Fruit fly (Drosophila melanogaster) whole organism, embryonic: ENCODE data around the gene CG5390.

Experiments
- ATbp ChIP-seq: fragments of 200-800 bp; sonication (Bioruptor generic); optimal IDR thresholded peaks from 2 replicates; lab custom pipeline; 2017; ENCODE audit warnings: missing biosample characterization, mild to moderate bottlenecking, missing genetic modification characterization, missing genetic modification reagents
- Asciz ChIP-seq: fragments of 200-800 bp; sonication (Bioruptor generic); optimal IDR thresholded peaks from 2 replicates; lab custom pipeline; 2017; ENCODE audit warnings: missing biosample characterization, mild to moderate bottlenecking, missing genetic modification characterization, missing genetic modification reagents
- Bgb ChIP-seq: fragments of 200-800 bp; sonication (Bioruptor generic); IDR thresholded peaks from 2 replicates; pipeline ENCODE4 v1.3.6; 2022; ENCODE audit warnings: missing biosample characterization, missing genetic modification characterization; ENCODE audit not compliant: partially characterized antibody
- CG10366 ChIP-seq: fragments of 200-800 bp; sonication (Bioruptor generic); IDR thresholded peaks from 2 replicates; pipeline ENCODE4 v1.3.6; 2022; ENCODE audit warnings: missing biosample characterization, missing genetic modification characterization
- CG10462 ChIP-seq: fragments of 200-800 bp; sonication (Bioruptor generic); optimal IDR thresholded peaks from 2 replicates; lab custom pipeline; 2016; ENCODE audit warnings: missing biosample characterization, missing genetic modification characterization
- CG10543 ChIP-seq: fragments of 200-800 bp; sonication (Bioruptor generic); optimal IDR thresholded peaks from 3 replicates; lab custom pipeline; 2017; ENCODE audit warnings: missing biosample characterization, mild to moderate bottlenecking, missing genetic modification characterization, moderate library complexity
- CG11695 ChIP-seq: fragments of 200-800 bp; sonication (Bioruptor generic); IDR thresholded peaks from 3 replicates; pipeline ENCODE4 v1.3.6; 2022; ENCODE audit warnings: missing biosample characterization, missing genetic modification characterization
- CG12391 ChIP-seq: fragments of 200-800 bp; sonication (Bioruptor generic); optimal IDR thresholded peaks from 3 replicates; lab custom pipeline; 2018; ENCODE audit warnings: missing biosample characterization, mild to moderate bottlenecking, missing genetic modification characterization, moderate library complexity
- CG14860 ChIP-seq: fragments of 200-800 bp; sonication (Bioruptor generic); IDR thresholded peaks from 3 replicates; pipeline ENCODE4 v1.3.6; 2022; ENCODE audit warnings: missing biosample characterization, missing genetic modification characterization; ENCODE audit not compliant: partially characterized antibody
- CG1647 ChIP-seq: fragments of 200-800 bp; sonication (Bioruptor generic); optimal IDR thresholded peaks from 3 replicates; lab custom pipeline; 2016; ENCODE audit warnings: missing biosample characterization, missing genetic modification characterization
- CG17361 ChIP-seq: fragments of 200-800 bp; sonication (Bioruptor generic); IDR thresholded peaks from 3 replicates; pipeline ENCODE4 v1.3.6; 2022; ENCODE audit warnings: missing biosample characterization, missing genetic modification characterization
- CG30403 ChIP-seq: fragments of 200-800 bp; sonication (Bioruptor generic); optimal IDR thresholded peaks from 3 replicates; lab custom pipeline; 2016; ENCODE audit warnings: missing biosample characterization, missing genetic modification characterization
- CG32767 ChIP-seq: fragments of 200-800 bp; sonication (Bioruptor generic); IDR thresholded peaks from 2 replicates; pipeline ENCODE4 v1.3.6; 2022; ENCODE audit warnings: missing biosample characterization, missing genetic modification characterization
- CG32772 ChIP-seq: fragments of 200-800 bp; sonication (Bioruptor generic); IDR thresholded peaks from 2 replicates; pipeline ENCODE4 v1.3.6; 2022; ENCODE audit warnings: missing biosample characterization, missing genetic modification characterization
- CG3995 ChIP-seq: fragments of 200-800 bp; sonication (Bioruptor generic); optimal IDR thresholded peaks from 3 replicates; lab custom pipeline; 2016; ENCODE audit warnings: missing biosample characterization, missing genetic modification characterization
- CG4854 ChIP-seq: fragments of 200-800 bp; sonication (Bioruptor generic); optimal IDR thresholded peaks from 2 replicates; lab custom pipeline; 2016; ENCODE audit warnings: missing biosample characterization, missing genetic modification characterization, inconsistent platforms
- CG5953 ChIP-seq: fragments of 200-800 bp; sonication (Bioruptor generic); IDR thresholded peaks from 2 replicates; pipeline ENCODE4 v1.3.6; 2022; ENCODE audit warnings: missing biosample characterization, missing genetic modification characterization
- CG6854 ChIP-seq: fragments of 200-800 bp; sonication (Bioruptor generic); optimal IDR thresholded peaks from 3 replicates; lab custom pipeline; 2017; ENCODE audit warnings: missing biosample characterization, mild to moderate bottlenecking, missing genetic modification characterization
- CG7928 ChIP-seq: fragments of 200-800 bp; sonication (Bioruptor generic); optimal IDR thresholded peaks from 2 replicates; lab custom pipeline; 2017; ENCODE audit warnings: missing biosample characterization, mild to moderate bottlenecking, missing genetic modification characterization
- Camta ChIP-seq: fragments of 200-800 bp; sonication (Bioruptor generic); optimal IDR thresholded peaks from 2 replicates; lab custom pipeline; 2016; ENCODE audit warnings: missing biosample characterization, missing genetic modification characterization
- Chrac-16 ChIP-seq: fragments of 200-800 bp; sonication (Bioruptor generic); optimal IDR thresholded peaks from 3 replicates; lab custom pipeline; 2016; ENCODE audit warnings: missing biosample characterization, missing genetic modification characterization
- Elba2 ChIP-seq: fragments of 200-800 bp; sonication (Bioruptor generic); optimal IDR thresholded peaks from 3 replicates; lab custom pipeline; 2016; ENCODE audit warnings: missing biosample characterization, missing genetic modification characterization
- Fer1 ChIP-seq: fragments of 200-800 bp; sonication (Bioruptor generic); optimal IDR thresholded peaks from 2 replicates; lab custom pipeline; 2017; ENCODE audit warnings: missing biosample characterization, mild to moderate bottlenecking, missing genetic modification characterization
- Hr39 ChIP-seq: fragments of >200 bp; optimal IDR thresholded peaks from 2 replicates; lab custom pipeline; 2017
- Kr ChIP-seq: fragments of 200-800 bp; sonication (Bioruptor generic); optimal IDR thresholded peaks from 2 replicates; lab custom pipeline; 2017; ENCODE audit warnings: missing biosample characterization, mild to moderate bottlenecking, missing genetic modification characterization
- Med ChIP-seq: fragments of 200-800 bp; sonication (Bioruptor generic); peaks from one replicate; lab custom pipeline; 2016; ENCODE audit warnings: missing biosample characterization, missing genetic modification characterization, mild to moderate bottlenecking, inconsistent platforms, moderate library complexity
- NfI ChIP-seq: fragments of 200-800 bp; sonication (Bioruptor generic); optimal IDR thresholded peaks from 3 replicates; lab custom pipeline; 2018; ENCODE audit warnings: missing biosample characterization, mild to moderate bottlenecking, missing genetic modification characterization, moderate library complexity
- Opbp ChIP-seq: fragments of 200-800 bp; sonication (Bioruptor generic); IDR thresholded peaks from 3 replicates; pipeline ENCODE4 v1.3.6; 2022; ENCODE audit warnings: missing biosample characterization, missing genetic modification characterization; ENCODE audit not compliant: partially characterized antibody
- Ptx1 ChIP-seq: fragments of 200-800 bp; sonication (Bioruptor generic); IDR thresholded peaks from 2 replicates; pipeline ENCODE4 v1.3.6; 2022; ENCODE audit warnings: missing biosample characterization, missing genetic modification characterization
- abd-A ChIP-seq: fragments of 200-800 bp; sonication (Bioruptor generic); optimal IDR thresholded peaks from 3 replicates; lab custom pipeline; 2019; ENCODE audit warnings: missing biosample characterization, mild to moderate bottlenecking, missing genetic modification characterization, moderate library complexity
- al ChIP-seq: fragments of 200-800 bp; sonication (Bioruptor generic); IDR thresholded peaks from 2 replicates; pipeline ENCODE4 v1.3.6; 2022; ENCODE audit warnings: missing biosample characterization, missing genetic modification characterization
- bab2 ChIP-seq: fragments of 200-800 bp; sonication (Bioruptor generic); optimal IDR thresholded peaks from 2 replicates; lab custom pipeline; 2016; ENCODE audit warnings: missing biosample characterization, missing genetic modification characterization
- bbx ChIP-seq: fragments of 200-800 bp; sonication (Bioruptor generic); IDR thresholded peaks from 2 replicates; pipeline ENCODE4 v1.3.6; 2022; ENCODE audit warnings: missing biosample characterization, missing genetic modification characterization; ENCODE audit not compliant: partially characterized antibody
- cas ChIP-seq: fragments of 200-800 bp; sonication (Bioruptor generic); IDR thresholded peaks from 2 replicates; pipeline ENCODE4 v1.3.6; 2022; ENCODE audit warnings: missing biosample characterization, missing genetic modification characterization
- chif ChIP-seq, 2 experiments: fragments of 200-800 bp; sonication (Bioruptor generic); optimal IDR thresholded peaks; 3 replicates each; lab custom pipeline; 2016; ENCODE audit warnings: missing biosample characterization in 2 of 2, missing genetic modification characterization in 2 of 2
- dimm ChIP-seq: fragments of 200-800 bp; sonication (Bioruptor generic); IDR thresholded peaks from 2 replicates; pipeline ENCODE4 v1.3.6; 2022; ENCODE audit warnings: missing biosample characterization, missing genetic modification characterization
- disco-r ChIP-seq: fragments of 200-800 bp; sonication (Bioruptor generic); optimal IDR thresholded peaks from 2 replicates; lab custom pipeline; 2016; ENCODE audit warnings: missing biosample characterization, missing genetic modification characterization
- en ChIP-seq: fragments of 200-800 bp; sonication (Bioruptor generic); optimal IDR thresholded peaks from 2 replicates; lab custom pipeline; 2016; ENCODE audit warnings: missing biosample characterization, missing genetic modification characterization
- gcm ChIP-seq: fragments of 200-800 bp; sonication (Bioruptor generic); optimal IDR thresholded peaks from 2 replicates; lab custom pipeline; 2019; ENCODE audit warnings: missing biosample characterization, mild to moderate bottlenecking, missing genetic modification characterization, moderate library complexity
- inv ChIP-seq: fragments of 200-800 bp; sonication (Bioruptor generic); IDR thresholded peaks from 2 replicates; pipeline ENCODE4 v1.3.6; 2022; ENCODE audit warnings: missing biosample characterization, missing genetic modification characterization; ENCODE audit not compliant: partially characterized antibody
- knrl ChIP-seq: fragments of 200-800 bp; sonication (Bioruptor generic); IDR thresholded peaks from 3 replicates; pipeline ENCODE4 v1.3.6; 2022; ENCODE audit warnings: missing biosample characterization, missing genetic modification characterization; ENCODE audit not compliant: partially characterized antibody
- mld ChIP-seq: fragments of 200-800 bp; sonication (Bioruptor generic); IDR thresholded peaks from 3 replicates; pipeline ENCODE4 v1.3.6; 2022; ENCODE audit warnings: missing biosample characterization, missing genetic modification characterization; ENCODE audit not compliant: partially characterized antibody
- nerfin-1 ChIP-seq: fragments of 200-800 bp; sonication (Bioruptor generic); optimal IDR thresholded peaks from 3 replicates; lab custom pipeline; 2019; ENCODE audit warnings: missing biosample characterization, mild to moderate bottlenecking, missing genetic modification characterization, moderate library complexity
- phol ChIP-seq: fragments of 200-800 bp; sonication (Bioruptor generic); optimal IDR thresholded peaks from 3 replicates; lab custom pipeline; 2018; ENCODE audit warnings: missing biosample characterization, mild to moderate bottlenecking, missing genetic modification characterization, moderate library complexity
- schlank ChIP-seq: fragments of 200-800 bp; sonication (Bioruptor generic); optimal IDR thresholded peaks from 2 replicates; lab custom pipeline; 2018; ENCODE audit warnings: missing biosample characterization, mild to moderate bottlenecking, missing genetic modification characterization
- toy ChIP-seq: fragments of 200-800 bp; sonication (Bioruptor generic); IDR thresholded peaks from 2 replicates; pipeline ENCODE4 v1.3.6; 2022; ENCODE audit warnings: missing biosample characterization, missing genetic modification characterization
- unc-4 ChIP-seq: fragments of 200-800 bp; sonication (Bioruptor generic); IDR thresholded peaks from 2 replicates; pipeline ENCODE4 v1.3.6; 2022; ENCODE audit warnings: missing biosample characterization, missing genetic modification characterization; ENCODE audit not compliant: partially characterized antibody
- unpg ChIP-seq: fragments of 200-800 bp; sonication (Bioruptor generic); optimal IDR thresholded peaks from 3 replicates; lab custom pipeline; 2018; ENCODE audit warnings: missing biosample characterization, mild to moderate bottlenecking, missing genetic modification characterization, moderate library complexity
- vvl ChIP-seq: fragments of 200-800 bp; sonication (Bioruptor generic); IDR thresholded peaks from 2 replicates; pipeline ENCODE4 v1.3.6; 2022; ENCODE audit warnings: missing biosample characterization, missing genetic modification characterization
- yki ChIP-seq: fragments of >200 bp; optimal IDR thresholded peaks from 3 replicates; lab custom pipeline; 2018

Gene CG5390

dm6 chr2L:10321036-10321583 is 14.7 kb upstream of the CG5390 start (continued):
- TF ChIP-seq unc-4 (peak; percentile 76), CG10462 (GFP tag; lab: Kevin White, UChicago) (no peak), Chrac-16 (GFP tag; lab: Kevin White, UChicago) (no peak), phol (peak; percentile 7), abd-A (tag; lab: Kevin White, UChicago) (no peak), CG32772 (GFP tag; lab: Robert Waterston, UW) (no peak), Ptx1 (no peak), yki (no peak), CG17361 (GFP tag; lab: Robert Waterston, UW) (peak; percentile 43; the same call in 1 of the 3 replicates), CG10543 (GFP tag; lab: Kevin White, UChicago) (no peak), cas (GFP tag; lab: Robert Waterston, UW) (no peak), disco-r (GFP tag; lab: Kevin White, UChicago) (peak; percentile 31), CG12391 (tag; lab: Kevin White, UChicago) (no peak), gcm (GFP tag; lab: Kevin White, UChicago) (no peak), toy (GFP tag; lab: Robert Waterston, UW) (no peak), knrl (GFP tag; lab: Robert Waterston, UW) (peak; percentile 86; the same call in 2 of the 3 replicates), Elba2 (no peak), Med (GFP tag; lab: Kevin White, UChicago) (peak; percentile 75), CG6854 (no peak), CG5953 (GFP tag; lab: Robert Waterston, UW) (0 out of 2 replicates have a peak, but pooled peaks have one; percentile 10), unpg (no peak), CG7928 (GFP tag; lab: Kevin White, UChicago) (peak; percentile 50), mld (GFP tag; lab: Robert Waterston, UW) (0 out of 3 replicates have a peak, but pooled peaks have one; percentile 51), chif (GFP tag; optimal IDR thresholded peaks at IDR 0.05; lab: Kevin White, UChicago) (no peak), bbx (GFP tag; lab: Robert Waterston, UW) (no peak), Hr39 (lab: Kevin White, UChicago) (no peak), Opbp (GFP tag; lab: Robert Waterston, UW) (no peak), CG30403 (GFP tag; lab: Kevin White, UChicago) (no peak), Bgb (peak; percentile 46; the same call in 1 of the 2 replicates), schlank (tag; lab: Kevin White, UChicago) (no peak), inv (GFP tag; lab: Robert Waterston, UW) (peak; percentile 86), Kr (no peak), CG1647 (GFP tag; lab: Kevin White, UChicago) (no peak), CG3995 (GFP tag; lab: Kevin White, UChicago) (peak; percentile 95), dimm (GFP tag; lab: Robert Waterston, UW) (no peak), Camta (GFP tag; lab: Kevin White, UChicago) (no peak), CG14860 (GFP tag; lab: Robert Waterston, UW) (peak; percentile 55; the same call in 2 of the 3 replicates), Asciz (GFP tag; lab: Kevin White, UChicago) (no peak), CG4854 (GFP tag; lab: Kevin White, UChicago) (no peak), vvl (GFP tag; lab: Robert Waterston, UW) (0 out of 2 replicates have a peak, but pooled peaks have one; percentile 5), ATbp (GFP tag; lab: Kevin White, UChicago) (no peak), bab2 (GFP tag; lab: Kevin White, UChicago) (no peak), CG10366 (GFP tag; lab: Robert Waterston, UW) (no peak), al (no peak; the same call in 1 of the 2 replicates), Fer1 (GFP tag; lab: Kevin White, UChicago) (no peak), CG32767 (no peak), CG11695 (GFP tag; lab: Robert Waterston, UW) (0 out of 3 replicates have a peak, but pooled peaks have one; percentile 15), NfI (GFP tag; lab: Kevin White, UChicago) (peak; percentile 16), nerfin-1 (tag; lab: Kevin White, UChicago) (peak; percentile 10), en (peak; percentile 15)
